Worm (Caenorhabditis elegans): ENCODE measurements around the gene twk-7.

Gene twk-7

DNA sequence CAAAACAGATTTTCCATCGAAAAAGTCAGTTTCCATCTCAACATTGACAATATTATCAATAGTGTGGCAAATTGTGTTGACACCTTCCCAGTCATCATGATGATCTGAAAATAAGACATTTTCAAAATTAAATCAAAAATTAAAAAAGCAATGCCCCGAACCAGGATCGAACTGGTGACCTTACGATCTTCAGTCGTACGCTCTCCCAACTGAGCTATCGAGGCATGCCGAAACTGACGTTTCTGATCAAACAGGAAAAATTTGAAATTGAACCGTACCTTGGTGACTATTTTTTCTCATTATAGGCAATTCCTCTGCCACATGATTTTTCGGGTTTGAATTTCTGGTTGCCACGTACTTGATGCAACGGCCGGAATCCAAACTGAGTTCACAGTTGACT is 9.9 kb upstream of the twk-7 start (continued):
- 0 out of 2 replicates have a peak, but pooled peaks have one; percentile 8 for TF ChIP-seq php-3 (GFP tag; IDR thresholded peaks at IDR 0.05)
- no peak for TF ChIP-seq attf-4 (tag; optimal IDR thresholded peaks at IDR 0.05)
- TF ChIP-seq egl-27 (tag; optimal IDR thresholded peaks at IDR 0.05): no peak
- no peak for TF ChIP-seq nhr-48 (tag; optimal IDR thresholded peaks at IDR 0.05)
- TF ChIP-seq jun-1 (tag; optimal IDR thresholded peaks at IDR 0.05): no peak
- TF ChIP-seq lir-3 (tag; optimal IDR thresholded peaks at IDR 0.05): no peak
- no peak for TF ChIP-seq dmd-9 (GFP tag; IDR thresholded peaks at IDR 0.05)
- TF ChIP-seq F49E8.2 (tag; optimal IDR thresholded peaks at IDR 0.05; ENCODE audit: borderline replicate concordance): no peak
- no peak for TF ChIP-seq zfp-3 (GFP tag; conservative IDR thresholded peaks at IDR 0.05)
- no peak for TF ChIP-seq ZK337.2 (GFP tag; IDR thresholded peaks at IDR 0.05)
- no peak for TF ChIP-seq ztf-7 (tag; optimal IDR thresholded peaks at IDR 0.05)
- no peak for TF ChIP-seq nhr-237 (tag; optimal IDR thresholded peaks at IDR 0.05)
- TF ChIP-seq ctbp-1 (GFP tag; IDR thresholded peaks at IDR 0.05): no peak
- TF ChIP-seq daf-8 (GFP tag; IDR thresholded peaks at IDR 0.05): no peak
- no peak for TF ChIP-seq ceh-44 (GFP tag; IDR thresholded peaks at IDR 0.05)
- TF ChIP-seq nhr-11 (tag; optimal IDR thresholded peaks at IDR 0.05): no peak
- TF ChIP-seq tra-1 (GFP tag; IDR thresholded peaks at IDR 0.05): 0 out of 2 replicates have a peak, but pooled peaks have one; percentile 31
- TF ChIP-seq unc-39 (tag; optimal IDR thresholded peaks at IDR 0.05): no peak
- TF ChIP-seq aha-1 (tag): no peak
- no peak for TF ChIP-seq mxl-3 (GFP tag; optimal IDR thresholded peaks at IDR 0.05)
- TF ChIP-seq fkh-10 (GFP tag; optimal IDR thresholded peaks at IDR 0.05): no peak
- TF ChIP-seq spr-1 (tag; optimal IDR thresholded peaks at IDR 0.05): no peak
- TF ChIP-seq zip-2 (tag; optimal IDR thresholded peaks at IDR 0.05): no peak
- TF ChIP-seq egl-43 (GFP tag; IDR thresholded peaks at IDR 0.05): no peak
- no peak for TF ChIP-seq hlh-11 (tag; optimal IDR thresholded peaks at IDR 0.05)
- TF ChIP-seq dmd-6 (GFP tag; IDR thresholded peaks at IDR 0.05): no peak
- TF ChIP-seq unc-62 (GFP tag; optimal IDR thresholded peaks at IDR 0.05 in 1 of 2): no peak
- no peak for TF ChIP-seq unc-62 (tag; optimal IDR thresholded peaks at IDR 0.05)
- TF ChIP-seq ama-1 (optimal IDR thresholded peaks at IDR 0.05): peak; percentile 77
- no peak for TF ChIP-seq nhr-42 (GFP tag; IDR thresholded peaks at IDR 0.05)
- TF ChIP-seq F10B5.3 (tag; optimal IDR thresholded peaks at IDR 0.05): no peak
- TF ChIP-seq ZK546.5 (tag; optimal IDR thresholded peaks at IDR 0.05): no peak
- TF ChIP-seq fos-1 (tag; optimal IDR thresholded peaks at IDR 0.05): no peak
- TF ChIP-seq nhr-102 (tag; optimal IDR thresholded peaks at IDR 0.05): no peak
- no peak for TF ChIP-seq lin-39 (tag; optimal IDR thresholded peaks at IDR 0.05)
- TF ChIP-seq nhr-76 (tag; optimal IDR thresholded peaks at IDR 0.05): no peak
- no peak for TF ChIP-seq Y5F2A.4 (GFP tag; optimal IDR thresholded peaks at IDR 0.05)
- TF ChIP-seq mes-2 (tag; optimal IDR thresholded peaks at IDR 0.05; ENCODE audit: poor library complexity, severe bottlenecking): no peak
- no peak for TF ChIP-seq tag-97 (GFP tag; IDR thresholded peaks at IDR 0.05)
- 0 out of 2 replicates have a peak, but pooled peaks have one; percentile 51 for TF ChIP-seq vab-7 (GFP tag; IDR thresholded peaks at IDR 0.05)
- TF ChIP-seq pqm-1 (tag; optimal IDR thresholded peaks at IDR 0.05): no peak
- no peak for TF ChIP-seq nhr-41 (GFP tag; IDR thresholded peaks at IDR 0.05)
- TF ChIP-seq duxl-1 (tag; optimal IDR thresholded peaks at IDR 0.05; ENCODE audit: poor library complexity): no peak
- no peak for TF ChIP-seq sdz-12 (GFP tag; optimal IDR thresholded peaks at IDR 0.05)
- TF ChIP-seq F44E2.7 (GFP tag; IDR thresholded peaks at IDR 0.05): no peak
- TF ChIP-seq nhr-111 (GFP tag; optimal IDR thresholded peaks at IDR 0.05): no peak
- no peak for TF ChIP-seq nhr-6 (tag; optimal IDR thresholded peaks at IDR 0.05)
- TF ChIP-seq saeg-2 (GFP tag; IDR thresholded peaks at IDR 0.05): no peak
- TF ChIP-seq ces-1 (GFP tag; optimal IDR thresholded peaks at IDR 0.05): no peak
- no peak for TF ChIP-seq ceh-28 (tag; optimal IDR thresholded peaks at IDR 0.05)
- TF ChIP-seq nhr-25 (tag; optimal IDR thresholded peaks at IDR 0.05; ENCODE audit: borderline replicate concordance, insufficient read depth): no peak
- no peak for TF ChIP-seq zip-11 (GFP tag; IDR thresholded peaks at IDR 0.05)
- no peak for TF ChIP-seq nhr-77 (tag; optimal IDR thresholded peaks at IDR 0.05)
- TF ChIP-seq zfp-2 (tag; optimal IDR thresholded peaks at IDR 0.05): no peak
